Fruit fly (Drosophila melanogaster) whole organism, embryonic: ENCODE data around the gene gammaTub37C.

Experiments
- BEAF-32 ChIP-seq: fragments of 200-800 bp; sonication (Bioruptor generic); optimal IDR thresholded peaks from 3 replicates; lab custom pipeline; 2017; ENCODE audit warnings: missing biosample characterization, missing genetic modification characterization, mild to moderate bottlenecking, moderate library complexity, missing genetic modification reagents
- CG10431 ChIP-seq: fragments of 200-800 bp; sonication (Bioruptor generic); optimal IDR thresholded peaks from 3 replicates; lab custom pipeline; 2018; ENCODE audit warnings: missing biosample characterization, mild to moderate bottlenecking, missing genetic modification characterization
- CG10654 ChIP-seq: fragments of 200-800 bp; sonication (Bioruptor generic); optimal IDR thresholded peaks from 2 replicates; lab custom pipeline; 2016; ENCODE audit warnings: missing biosample characterization, missing genetic modification characterization
- CG12236 ChIP-seq: fragments of 200-800 bp; sonication (Bioruptor generic); optimal IDR thresholded peaks from 2 replicates; lab custom pipeline; 2016; ENCODE audit warnings: missing biosample characterization, missing genetic modification characterization
- CG12299 ChIP-seq: fragments of 200-800 bp; sonication (Bioruptor generic); optimal IDR thresholded peaks from 2 replicates; lab custom pipeline; 2018; ENCODE audit warnings: missing biosample characterization, mild to moderate bottlenecking, missing genetic modification characterization
- CG13775 ChIP-seq: fragments of 200-800 bp; sonication (Bioruptor generic); optimal IDR thresholded peaks from 3 replicates; lab custom pipeline; 2017; ENCODE audit warnings: missing biosample characterization, mild to moderate bottlenecking, missing genetic modification characterization
- CG2116 ChIP-seq: fragments of 200-800 bp; sonication (Bioruptor generic); optimal IDR thresholded peaks from 3 replicates; lab custom pipeline; 2018; ENCODE audit warnings: missing biosample characterization, mild to moderate bottlenecking, missing genetic modification characterization
- CG30431 ChIP-seq: fragments of 200-800 bp; sonication (Bioruptor generic); optimal IDR thresholded peaks from 2 replicates; lab custom pipeline; 2017; ENCODE audit warnings: missing biosample characterization, missing genetic modification characterization
- CG3726 ChIP-seq: fragments of 200-800 bp; sonication (Bioruptor generic); IDR thresholded peaks from 3 replicates; pipeline ENCODE4, ENCODE4 v1.3.6; 2022; ENCODE audit warnings: missing biosample characterization, missing genetic modification characterization
- CG4360 ChIP-seq: fragments of 200-800 bp; sonication (Bioruptor generic); IDR thresholded peaks from 2 replicates; pipeline ENCODE4 v1.3.6; 2022; ENCODE audit warnings: missing biosample characterization, missing genetic modification characterization
- CG4617 ChIP-seq: fragments of 200-800 bp; sonication (Bioruptor generic); optimal IDR thresholded peaks from 3 replicates; lab custom pipeline; 2016; ENCODE audit warnings: missing biosample characterization, missing genetic modification characterization, borderline replicate concordance
- CG4854 ChIP-seq: fragments of 200-800 bp; sonication (Bioruptor generic); optimal IDR thresholded peaks from 2 replicates; lab custom pipeline; 2016; ENCODE audit warnings: missing biosample characterization, missing genetic modification characterization, inconsistent platforms
- CG6175 ChIP-seq: fragments of 200-800 bp; sonication (Bioruptor generic); IDR thresholded peaks from 3 replicates; pipeline ENCODE4 v1.3.6; 2022; ENCODE audit warnings: missing biosample characterization, missing genetic modification characterization
- CG8388 ChIP-seq: fragments of 200-800 bp; sonication (Bioruptor generic); optimal IDR thresholded peaks from 2 replicates; lab custom pipeline; 2019; ENCODE audit warnings: missing biosample characterization, mild to moderate bottlenecking, missing genetic modification characterization, moderate library complexity
- Dll ChIP-seq: fragments of 200-800 bp; sonication (Bioruptor generic); IDR thresholded peaks from 4 replicates; pipeline ENCODE4 v1.3.6; 2022; ENCODE audit warnings: missing biosample characterization, missing genetic modification characterization; ENCODE audit not compliant: partially characterized antibody
- Dref ChIP-seq: fragments of 200-800 bp; sonication (Bioruptor generic); IDR thresholded peaks from 2 replicates; pipeline ENCODE4 v1.3.6; 2022; ENCODE audit warnings: missing biosample characterization, missing genetic modification characterization
- Drgx ChIP-seq: fragments of 200-800 bp; sonication (Bioruptor generic); IDR thresholded peaks from 2 replicates; pipeline ENCODE4 v1.3.6; 2022; ENCODE audit warnings: missing biosample characterization, missing genetic modification characterization
- Ets65A ChIP-seq: fragments of 200-800 bp; sonication (Bioruptor generic); peaks from one replicate; lab custom pipeline; 2016; ENCODE audit warnings: missing biosample characterization, missing genetic modification characterization
- Ets97D ChIP-seq: fragments of 200-800 bp; sonication (Bioruptor generic); optimal IDR thresholded peaks from 3 replicates; lab custom pipeline; 2016; ENCODE audit warnings: missing biosample characterization, missing genetic modification characterization
- Fer1 ChIP-seq: fragments of 200-800 bp; sonication (Bioruptor generic); optimal IDR thresholded peaks from 2 replicates; lab custom pipeline; 2017; ENCODE audit warnings: missing biosample characterization, mild to moderate bottlenecking, missing genetic modification characterization
- GATAe ChIP-seq: fragments of 200-800 bp; sonication (Bioruptor generic); conservative IDR thresholded peaks from 2 replicates; pipeline ENCODE4 v1.3.6; 2022; ENCODE audit warnings: missing biosample characterization, missing genetic modification characterization
- Hmx ChIP-seq: fragments of 200-800 bp; sonication (Bioruptor generic); optimal IDR thresholded peaks from 2 replicates; lab custom pipeline; 2016; ENCODE audit warnings: missing biosample characterization, missing genetic modification characterization
- Lhr ChIP-seq: fragments of 200-800 bp; sonication (Bioruptor generic); optimal IDR thresholded peaks from 3 replicates; lab custom pipeline; 2017; ENCODE audit warnings: mild to moderate bottlenecking, missing biosample characterization, missing genetic modification reagents, missing genetic modification characterization
- NFAT ChIP-seq: fragments of 200-800 bp; sonication (Bioruptor generic); IDR thresholded peaks from 2 replicates; pipeline ENCODE4 v1.3.6; 2022; ENCODE audit warnings: missing biosample characterization, missing genetic modification characterization
- Nf-YA ChIP-seq: fragments of 200-800 bp; sonication (Bioruptor generic); IDR thresholded peaks from 2 replicates; pipeline ENCODE4 v1.3.6; 2022; ENCODE audit warnings: missing biosample characterization, missing genetic modification characterization
- Optix ChIP-seq: fragments of 200-800 bp; sonication (Bioruptor generic); IDR thresholded peaks from 3 replicates; pipeline ENCODE4 v1.3.6; 2022; ENCODE audit warnings: missing biosample characterization, missing genetic modification characterization
- PHDP ChIP-seq: fragments of 200-800 bp; sonication (Bioruptor generic); optimal IDR thresholded peaks from 3 replicates; lab custom pipeline; 2018; ENCODE audit warnings: missing biosample characterization, mild to moderate bottlenecking, missing genetic modification characterization, moderate library complexity
- Rfx ChIP-seq: fragments of 200-800 bp; sonication (Bioruptor generic); IDR thresholded peaks from 2 replicates; pipeline ENCODE4 v1.3.6; 2022; ENCODE audit warnings: missing biosample characterization, missing genetic modification characterization
- Rx ChIP-seq: fragments of 200-800 bp; sonication (Bioruptor generic); IDR thresholded peaks from 2 replicates; pipeline ENCODE4 v1.3.6; 2022; ENCODE audit warnings: missing biosample characterization, missing genetic modification characterization
- Scr ChIP-seq: fragments of 200-800 bp; sonication (Bioruptor generic); IDR thresholded peaks from 2 replicates; pipeline ENCODE4 v1.3.6; 2022; ENCODE audit warnings: missing biosample characterization, missing genetic modification characterization; ENCODE audit not compliant: partially characterized antibody
- Six4 ChIP-seq: fragments of 200-800 bp; sonication (Bioruptor generic); optimal IDR thresholded peaks from 2 replicates; lab custom pipeline; 2016; ENCODE audit warnings: missing biosample characterization, missing genetic modification characterization
- Sry-β ChIP-seq: fragments of 200-800 bp; sonication (Bioruptor generic); optimal IDR thresholded peaks from 2 replicates; lab custom pipeline; 2018; ENCODE audit warnings: missing biosample characterization, mild to moderate bottlenecking, missing genetic modification characterization, moderate library complexity
- ac ChIP-seq: fragments of 200-800 bp; sonication (Bioruptor generic); optimal IDR thresholded peaks from 3 replicates; lab custom pipeline; 2017; ENCODE audit warnings: missing biosample characterization, mild to moderate bottlenecking, missing genetic modification characterization
- al ChIP-seq: fragments of 200-800 bp; sonication (Bioruptor generic); IDR thresholded peaks from 2 replicates; pipeline ENCODE4 v1.3.6; 2022; ENCODE audit warnings: missing biosample characterization, missing genetic modification characterization
- bbx ChIP-seq: fragments of 200-800 bp; sonication (Bioruptor generic); IDR thresholded peaks from 2 replicates; pipeline ENCODE4 v1.3.6; 2022; ENCODE audit warnings: missing biosample characterization, missing genetic modification characterization; ENCODE audit not compliant: partially characterized antibody
- cad ChIP-seq: fragments of >200 bp; optimal IDR thresholded peaks from 2 replicates; lab custom pipeline; 2017; ENCODE audit warnings: missing biosample characterization, missing genetic modification characterization
- da ChIP-seq: fragments of 200-800 bp; sonication (Bioruptor generic); optimal IDR thresholded peaks from 2 replicates; lab custom pipeline; 2016; ENCODE audit warnings: missing biosample characterization, missing genetic modification characterization
- ftz-f1 ChIP-seq: fragments of 200-800 bp; sonication (Bioruptor generic); optimal IDR thresholded peaks from 2 replicates; lab custom pipeline; 2016; ENCODE audit warnings: missing biosample characterization, missing genetic modification characterization
- gcm ChIP-seq: fragments of 200-800 bp; sonication (Bioruptor generic); optimal IDR thresholded peaks from 2 replicates; lab custom pipeline; 2019; ENCODE audit warnings: missing biosample characterization, mild to moderate bottlenecking, missing genetic modification characterization, moderate library complexity
- gsb-n ChIP-seq: fragments of 200-800 bp; sonication (Bioruptor generic); optimal IDR thresholded peaks from 3 replicates; lab custom pipeline; 2018; ENCODE audit warnings: missing biosample characterization, mild to moderate bottlenecking, missing genetic modification characterization
- hth ChIP-seq: fragments of >200 bp; optimal IDR thresholded peaks from 2 replicates; lab custom pipeline; 2017; ENCODE audit warnings: inconsistent platforms
- mam ChIP-seq: fragments of 200-800 bp; sonication (Bioruptor generic); optimal IDR thresholded peaks from 3 replicates; lab custom pipeline; 2016; ENCODE audit warnings: missing biosample characterization, missing genetic modification characterization
- pb ChIP-seq: fragments of 200-800 bp; sonication (Bioruptor generic); optimal IDR thresholded peaks from 3 replicates; lab custom pipeline; 2016; ENCODE audit warnings: missing biosample characterization, missing genetic modification characterization
- peb ChIP-seq: fragments of 200-800 bp; sonication (Bioruptor generic); IDR thresholded peaks from 2 replicates; pipeline ENCODE4 v1.3.6; 2022; ENCODE audit warnings: missing biosample characterization, missing genetic modification characterization
- rib ChIP-seq: fragments of 200-800 bp; sonication (Bioruptor generic); IDR thresholded peaks from 2 replicates; pipeline ENCODE4 v1.3.6; 2022; ENCODE audit warnings: missing biosample characterization, missing genetic modification characterization
- row ChIP-seq: fragments of 200-800 bp; sonication (Bioruptor generic); IDR thresholded peaks from 3 replicates; pipeline ENCODE4 v1.3.6; 2022; ENCODE audit warnings: missing biosample characterization, missing genetic modification characterization
- sc ChIP-seq, 3 experiments: fragments of >200 bp in 2 of 3; fragments of 200-800 bp in 1 of 3; sonication (Bioruptor generic) in 1 of 3; optimal IDR thresholded peaks; 2 replicates in 2 of 3; 3 replicates in 1 of 3; lab custom pipeline; 2017; ENCODE audit warnings: mild to moderate bottlenecking in 1 of 3, missing biosample characterization in 1 of 3, missing genetic modification characterization in 1 of 3, missing genetic modification reagents in 1 of 3
- scrt ChIP-seq: fragments of 200-800 bp; sonication (Bioruptor generic); optimal IDR thresholded peaks from 2 replicates; lab custom pipeline; 2018; ENCODE audit warnings: missing biosample characterization, mild to moderate bottlenecking, missing genetic modification characterization, moderate library complexity
- seq ChIP-seq: fragments of 200-800 bp; sonication (Bioruptor generic); IDR thresholded peaks from 2 replicates; pipeline ENCODE4 v1.3.6; 2022; ENCODE audit warnings: missing biosample characterization, missing genetic modification characterization
- slou ChIP-seq: fragments of 200-800 bp; sonication (Bioruptor generic); optimal IDR thresholded peaks from 3 replicates; lab custom pipeline; 2016; ENCODE audit warnings: missing biosample characterization, missing genetic modification characterization
- stwl ChIP-seq: fragments of 200-800 bp; sonication (Bioruptor generic); optimal IDR thresholded peaks from 3 replicates; lab custom pipeline; 2018; ENCODE audit warnings: missing biosample characterization, mild to moderate bottlenecking, missing genetic modification characterization, moderate library complexity
- ttk ChIP-seq: fragments of 200-800 bp; sonication (Bioruptor generic); IDR thresholded peaks from 2 replicates; pipeline ENCODE4 v2.1.2; 2022; ENCODE audit warnings: missing biosample characterization, missing genetic modification characterization

gammaTub37C gene

dm6 chr2L:19154893-19155389 is 30.6 kb downstream of the gammaTub37C start (continued):
- TF ChIP-seq Hmx (GFP tag; lab: Kevin White, UChicago) = no peak
- no peak for TF ChIP-seq Dref (GFP tag; lab: Robert Waterston, UW)
- TF ChIP-seq CG12299 (tag; lab: Kevin White, UChicago) = no peak
- no peak for TF ChIP-seq CG12236
- no peak for TF ChIP-seq CG10431
- no peak for TF ChIP-seq CG6175 (GFP tag; lab: Robert Waterston, UW)
- no peak for TF ChIP-seq CG13775 (GFP tag; lab: Kevin White, UChicago)
- TF ChIP-seq cad (GFP tag; lab: Kevin White, UChicago) = peak; percentile 93
- no peak for TF ChIP-seq peb
- TF ChIP-seq Six4 = peak; percentile 14
- peak; percentile 2 for TF ChIP-seq gcm (GFP tag; lab: Kevin White, UChicago)
- no peak for TF ChIP-seq pb (GFP tag; lab: Kevin White, UChicago)
- no peak for TF ChIP-seq seq (GFP tag; lab: Robert Waterston, UW)
- peak; percentile 29 for TF ChIP-seq ftz-f1 (GFP tag; lab: Kevin White, UChicago)
- TF ChIP-seq Lhr = no peak
- TF ChIP-seq row = no peak
- TF ChIP-seq CG30431 (GFP tag; lab: Kevin White, UChicago) = no peak
- no peak for TF ChIP-seq PHDP (tag; lab: Kevin White, UChicago)
- no peak for TF ChIP-seq Rx
- TF ChIP-seq Optix = peak; percentile 44; the same call in 1 of the 3 replicates
- peak; percentile 13 for TF ChIP-seq hth (lab: Kevin White, UChicago)
- no peak for TF ChIP-seq CG3726 (GFP tag; lab: Robert Waterston, UW)
- TF ChIP-seq CG10654 = no peak
- TF ChIP-seq CG4617 (GFP tag; lab: Kevin White, UChicago) = no peak
- no peak for TF ChIP-seq Ets65A (GFP tag; lab: Kevin White, UChicago)
- TF ChIP-seq slou = no peak
- no peak for TF ChIP-seq sc (optimal IDR thresholded peaks at IDR 0.05; lab: Kevin White, UChicago)
- peak; percentile 40 for TF ChIP-seq sc (GFP tag; optimal IDR thresholded peaks at IDR 0.05; lab: Kevin White, UChicago)
- no peak for TF ChIP-seq Nf-YA (GFP tag; lab: Robert Waterston, UW)
- no peak for TF ChIP-seq al
- TF ChIP-seq CG2116 (GFP tag; lab: Kevin White, UChicago) = no peak
- no peak for TF ChIP-seq CG8388
- no peak; the same call in 1 of the 2 replicates for TF ChIP-seq ttk (GFP tag; lab: Robert Waterston, UW)
- TF ChIP-seq Ets97D (GFP tag; lab: Kevin White, UChicago) = peak; percentile 31
- no peak for TF ChIP-seq scrt
- TF ChIP-seq bbx (GFP tag; lab: Robert Waterston, UW) = no peak
- no peak for TF ChIP-seq Sry-β (GFP tag; lab: Kevin White, UChicago)
- peak; percentile 99 for TF ChIP-seq CG4360 (GFP tag; lab: Robert Waterston, UW)
- TF ChIP-seq Rfx (GFP tag; lab: Robert Waterston, UW) = no peak
- no peak for TF ChIP-seq Scr
- TF ChIP-seq CG4854 (GFP tag; lab: Kevin White, UChicago) = no peak
- TF ChIP-seq BEAF-32 = no peak
- peak; percentile 57; the same call in 1 of the 2 replicates for TF ChIP-seq rib (GFP tag; lab: Robert Waterston, UW)
- TF ChIP-seq ac = peak; percentile 98
- peak; percentile 80 for TF ChIP-seq gsb-n (tag; lab: Kevin White, UChicago)
- no peak for TF ChIP-seq Dll (GFP tag; lab: Robert Waterston, UW)
- peak; percentile 96 for TF ChIP-seq da
- no peak for TF ChIP-seq mam (GFP tag; lab: Kevin White, UChicago)
- no peak for TF ChIP-seq Fer1 (GFP tag; lab: Kevin White, UChicago)
- no peak for TF ChIP-seq stwl
- TF ChIP-seq Drgx (GFP tag; lab: Robert Waterston, UW) = no peak
- TF ChIP-seq NFAT (GFP tag; lab: Robert Waterston, UW) = no peak
- TF ChIP-seq GATAe (GFP tag; lab: Robert Waterston, UW) = no peak
